Fruit fly (Drosophila melanogaster) whole organism, prepupa: ENCODE results near the gene CG5151.

Experiments
- cyc ChIP-seq: fragments of 200-800 bp; sonication (Bioruptor generic); optimal IDR thresholded peaks from 3 replicates; lab custom pipeline; 2016; ENCODE audit warnings: missing biosample characterization, missing genetic modification characterization
- eg ChIP-seq: fragments of 200-800 bp; sonication (Bioruptor generic); IDR thresholded peaks from 3 replicates; pipeline ENCODE4 v1.3.6; 2022; ENCODE audit warnings: missing biosample characterization, missing genetic modification characterization

DNA sequence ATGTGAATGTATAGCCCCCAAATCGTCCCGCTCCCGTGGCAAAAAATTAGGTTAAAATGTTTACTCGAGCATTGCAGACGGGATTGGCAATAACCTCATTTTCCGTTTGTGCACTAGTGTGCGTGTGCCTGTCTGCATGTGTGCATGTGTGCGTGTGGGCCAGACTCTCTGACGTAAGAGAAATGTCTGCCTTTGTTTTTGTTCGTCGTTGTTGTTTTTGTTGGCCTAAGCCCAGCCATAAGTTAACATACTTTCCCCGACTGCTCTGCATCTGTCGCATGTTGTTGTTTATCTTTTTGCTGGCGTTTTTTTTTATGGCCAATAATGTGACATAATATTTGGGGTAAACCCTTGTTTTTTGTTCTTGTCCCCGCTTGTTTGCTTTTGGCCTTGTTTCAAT lies 19.2 kb downstream of the CG5151 start:
- no peak for TF ChIP-seq eg
- TF ChIP-seq cyc (GFP tag; lab: Kevin White, UChicago): no peak
